Worm (Caenorhabditis elegans): ENCODE measurements around the gene R13D7.2.

DNA sequence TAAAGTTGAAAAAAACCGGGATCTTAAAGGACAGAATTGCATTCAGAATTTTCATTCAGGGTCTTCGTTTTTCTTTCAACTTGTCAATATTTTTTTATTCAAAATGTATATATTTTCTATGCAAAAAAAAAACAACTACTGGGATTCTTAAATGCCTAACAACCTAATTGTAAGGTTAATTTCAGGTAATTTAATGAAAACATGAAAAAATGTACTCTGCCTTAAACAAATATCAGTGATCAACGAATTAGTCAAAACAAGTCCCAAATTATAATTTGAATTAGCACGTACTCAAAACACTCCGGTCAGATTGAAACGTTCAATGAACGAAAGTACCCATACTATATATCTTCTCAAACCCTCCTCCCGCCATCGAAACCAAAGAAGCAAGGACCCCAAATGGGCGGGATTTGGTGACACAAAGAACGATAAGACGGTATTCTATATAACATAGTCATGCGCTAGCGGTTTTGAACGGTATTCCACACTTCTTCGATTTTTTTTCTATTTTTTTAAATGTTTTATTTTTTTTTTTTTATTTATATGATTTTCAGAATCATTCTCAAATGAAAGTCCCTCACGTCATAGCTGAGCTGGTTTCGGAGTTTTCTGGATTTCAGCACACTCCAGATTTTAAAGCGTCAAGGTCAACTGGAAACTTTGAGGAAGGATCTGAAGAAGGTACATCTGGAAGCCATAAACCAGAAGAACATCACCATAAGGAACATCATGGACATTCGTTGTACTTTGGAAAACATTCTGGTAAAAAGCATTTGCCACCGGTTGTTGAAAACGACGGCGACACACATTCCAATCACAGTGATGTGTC lies 25.9 kb downstream of the R13D7.2 start, which contains the start of the genes ddo-2 and F25E5.8:
- no peak for TF ChIP-seq nhr-67 (tag; optimal IDR thresholded peaks at IDR 0.05)
- no peak for TF ChIP-seq fkh-10 (GFP tag; optimal IDR thresholded peaks at IDR 0.05)
- TF ChIP-seq snpc-4 (tag; optimal IDR thresholded peaks at IDR 0.05): no peak
- no peak for TF ChIP-seq lin-39 (tag; optimal IDR thresholded peaks at IDR 0.05)
- TF ChIP-seq tbx-2 (tag; optimal IDR thresholded peaks at IDR 0.05): no peak
- no peak for TF ChIP-seq daf-12 (tag; optimal IDR thresholded peaks at IDR 0.05)
- TF ChIP-seq skn-1 (tag; optimal IDR thresholded peaks at IDR 0.05): no peak
